Worm (Caenorhabditis elegans) whole organism, midembryonic: ENCODE data around the gene Y49F6A.5.

Experiments
- flt-1 ChIP-seq: fragments of 200-800 bp; sonication (Bioruptor generic); IDR thresholded peaks from 2 replicates; pipeline ENCODE4 v1.3.6; 2022; ENCODE audit warnings: missing genetic modification characterization, missing compliant biosample characterization
- ztf-29 ChIP-seq: fragments of 200-800 bp; sonication (Bioruptor generic); IDR thresholded peaks from 2 replicates; pipeline ENCODE4 v1.3.6; 2022; ENCODE audit warnings: missing genetic modification reagents, missing genetic modification characterization, missing compliant biosample characterization

- no peak for TF ChIP-seq flt-1 (GFP tag; lab: Robert Waterston, UW)
- TF ChIP-seq ztf-29 (GFP tag; lab: Robert Waterston, UW), result no peak
Observed at ce11 chrII:3634765-3635164, 25.1 kb upstream of the Y49F6A.5 start.
